Worm (Caenorhabditis elegans) whole organism, young adult: ENCODE data around the gene fipr-2.

Source experiments
- F55B11.4 ChIP-seq: sonication (generic microtip); optimal IDR thresholded peaks from 2 replicates; lab custom pipeline; 2016; ENCODE audit warnings: missing compliant biosample characterization, missing genetic modification characterization, borderline replicate concordance; ENCODE audit not compliant: insufficient read depth
- F57A8.1 ChIP-seq: fragments of 200-800 bp; sonication (Bioruptor generic); optimal IDR thresholded peaks from 2 replicates; lab custom pipeline; 2018; ENCODE audit warnings: mild to moderate bottlenecking, missing genetic modification characterization, moderate library complexity, missing compliant biosample characterization
- K12H6.12 ChIP-seq: fragments of 200-800 bp; sonication (Bioruptor generic); optimal IDR thresholded peaks from 2 replicates; lab custom pipeline; 2018; ENCODE audit warnings: mild to moderate bottlenecking, missing genetic modification characterization, missing compliant biosample characterization
- T07F8.4 ChIP-seq: sonication (generic microtip); optimal IDR thresholded peaks from 2 replicates; lab custom pipeline; 2016; ENCODE audit warnings: mild to moderate bottlenecking, missing genetic modification characterization, moderate library complexity, missing compliant biosample characterization
- Y67H2A.10 ChIP-seq: fragments of 200-800 bp; sonication (Bioruptor generic); conservative IDR thresholded peaks from 2 replicates; pipeline ENCODE4 v1.3.6; 2022; ENCODE audit warnings: missing genetic modification reagents, missing genetic modification characterization, missing compliant biosample characterization
- akir-1 ChIP-seq: fragments of 200-800 bp; sonication (Bioruptor generic); optimal IDR thresholded peaks from 2 replicates; lab custom pipeline; 2018; ENCODE audit warnings: mild to moderate bottlenecking, missing genetic modification characterization, moderate library complexity, missing compliant biosample characterization
- ama-1 ChIP-seq, 3 experiments: fragments of 150-350 bp in 1 of 3; sonication (generic microtip) in 2 of 3; optimal IDR thresholded peaks; 2 replicates each; lab custom pipeline; 2014 to 2018; ENCODE audit warnings: missing biosample characterization in 2 of 3, missing genetic modification characterization in 2 of 3, missing genetic modification reagents in 2 of 3
- aptf-3 ChIP-seq: fragments of 200-800 bp; sonication (Bioruptor generic); IDR thresholded peaks from 2 replicates; pipeline ENCODE4 v1.3.6; 2022; ENCODE audit warnings: missing genetic modification characterization, missing compliant biosample characterization
- attf-3 ChIP-seq: fragments of 200-800 bp; sonication (Bioruptor generic); conservative IDR thresholded peaks from 2 replicates; pipeline ENCODE4 v1.3.6; 2022; ENCODE audit warnings: missing genetic modification reagents, missing genetic modification characterization, missing compliant biosample characterization
- bed-1 ChIP-seq: fragments of 200-800 bp; sonication (Bioruptor generic); IDR thresholded peaks from 2 replicates; pipeline ENCODE4 v1.3.6; 2022; ENCODE audit warnings: missing genetic modification reagents, missing genetic modification characterization, missing compliant biosample characterization
- ccch-3 ChIP-seq: fragments of 200-800 bp; sonication (Bioruptor generic); optimal IDR thresholded peaks from 2 replicates; lab custom pipeline; 2018; ENCODE audit warnings: mild to moderate bottlenecking, missing genetic modification characterization, missing compliant biosample characterization
- ceh-91 ChIP-seq: fragments of 200-800 bp; sonication (Bioruptor generic); IDR thresholded peaks from 2 replicates; pipeline ENCODE4 v1.3.6; 2022; ENCODE audit warnings: missing genetic modification reagents, missing genetic modification characterization, missing compliant biosample characterization
- chd-7 ChIP-seq: sonication (generic microtip); optimal IDR thresholded peaks from 2 replicates; lab custom pipeline; 2016; ENCODE audit warnings: mild to moderate bottlenecking, missing genetic modification characterization, moderate library complexity, missing compliant biosample characterization
- die-1 ChIP-seq: sonication (generic microtip); optimal IDR thresholded peaks from 2 replicates; lab custom pipeline; 2016; ENCODE audit warnings: missing genotype, mild to moderate bottlenecking, missing genetic modification characterization, missing compliant biosample characterization
- dox-1 ChIP-seq: fragments of 200-800 bp; sonication (Bioruptor generic); IDR thresholded peaks from 2 replicates; pipeline ENCODE4 v1.3.6; 2022; ENCODE audit warnings: missing genetic modification reagents, missing genetic modification characterization, missing compliant biosample characterization
- dpl-1 ChIP-seq: fragments of 150-350 bp; optimal IDR thresholded peaks from 2 replicates; lab custom pipeline; 2014; ENCODE audit warnings: missing biosample characterization, missing genetic modification reagents, missing genetic modification characterization
- egl-18 ChIP-seq: fragments of 200-800 bp; sonication (Bioruptor generic); IDR thresholded peaks from 2 replicates; pipeline ENCODE4 v1.3.6; 2022; ENCODE audit warnings: missing genetic modification reagents, missing genetic modification characterization, missing compliant biosample characterization
- egrh-3 ChIP-seq: fragments of 200-800 bp; sonication (Bioruptor generic); IDR thresholded peaks from 2 replicates; pipeline ENCODE4 v1.3.6; 2022; ENCODE audit warnings: missing genetic modification reagents, missing genetic modification characterization, missing compliant biosample characterization
- hlh-26 ChIP-seq: fragments of 200-800 bp; sonication (Bioruptor generic); conservative IDR thresholded peaks from 2 replicates; pipeline ENCODE4 v1.3.6; 2022; ENCODE audit warnings: missing genetic modification reagents, missing genetic modification characterization, missing compliant biosample characterization
- hmg-20 ChIP-seq: fragments of 200-800 bp; sonication (Bioruptor generic); IDR thresholded peaks from 2 replicates; pipeline ENCODE4 v1.3.6; 2022; ENCODE audit warnings: missing genetic modification reagents, missing genetic modification characterization, missing compliant biosample characterization
- let-607 ChIP-seq, 2 experiments: fragments of 200-800 bp in 1 of 2; sonication (Bioruptor generic) in 1 of 2; sonication (generic microtip) in 1 of 2; optimal IDR thresholded peaks; 2 replicates each; lab custom pipeline; 2016 to 2018; ENCODE audit warnings: mild to moderate bottlenecking in 2 of 2, missing compliant biosample characterization in 2 of 2, missing genetic modification characterization in 2 of 2, moderate library complexity in 2 of 2, missing genotype in 1 of 2
- mel-28 ChIP-seq: sonication (generic microtip); optimal IDR thresholded peaks from 2 replicates; lab custom pipeline; 2016; ENCODE audit warnings: borderline replicate concordance, mild to moderate bottlenecking, missing genetic modification characterization, missing compliant biosample characterization
- nfya-2 ChIP-seq: fragments of 200-800 bp; sonication (Bioruptor generic); IDR thresholded peaks from 2 replicates; pipeline ENCODE4 v1.3.6; 2022; ENCODE audit warnings: missing genetic modification reagents, missing genetic modification characterization, missing compliant biosample characterization
- nhr-179 ChIP-seq: sonication (generic microtip); optimal IDR thresholded peaks from 2 replicates; lab custom pipeline; 2016; ENCODE audit warnings: mild to moderate bottlenecking, missing genetic modification characterization, missing compliant biosample characterization
- nhr-27 ChIP-seq: fragments of 200-800 bp; sonication (Bioruptor generic); optimal IDR thresholded peaks from 2 replicates; lab custom pipeline; 2018; ENCODE audit warnings: mild to moderate bottlenecking, missing genetic modification characterization, moderate library complexity, missing compliant biosample characterization
- nhr-90 ChIP-seq: sonication (generic microtip); optimal IDR thresholded peaks from 2 replicates; lab custom pipeline; 2016; ENCODE audit warnings: missing genotype, mild to moderate bottlenecking, missing genetic modification characterization, missing compliant biosample characterization
- rec-8 ChIP-seq, 2 experiments: sonication (generic microtip); optimal IDR thresholded peaks; 2 replicates each; lab custom pipeline; 2016; ENCODE audit warnings: mild to moderate bottlenecking in 2 of 2, missing genetic modification characterization in 2 of 2, missing genetic modification reagents in 2 of 2, missing genotype in 2 of 2, missing biosample characterization in 1 of 2, missing compliant biosample characterization in 1 of 2, moderate library complexity in 1 of 2
- rpc-1 ChIP-seq, 2 experiments: fragments of 150-350 bp in 1 of 2; sonication (generic microtip) in 1 of 2; optimal IDR thresholded peaks; 2 replicates each; lab custom pipeline; 2014 to 2018; ENCODE audit warnings: missing biosample characterization in 1 of 2, missing genetic modification characterization in 1 of 2, missing genetic modification reagents in 1 of 2, missing genotype in 1 of 2
- sdz-38 ChIP-seq: sonication (generic microtip); optimal IDR thresholded peaks from 2 replicates; lab custom pipeline; 2016; ENCODE audit warnings: missing genotype, missing genetic modification characterization, missing compliant biosample characterization
- sea-2 ChIP-seq: fragments of 200-800 bp; sonication (Bioruptor generic); IDR thresholded peaks from 2 replicates; pipeline ENCODE4 v1.3.6; 2022; ENCODE audit warnings: missing genetic modification characterization, missing compliant biosample characterization
- somi-1 ChIP-seq: fragments of 200-800 bp; sonication (Bioruptor generic); optimal IDR thresholded peaks from 2 replicates; lab custom pipeline; 2018; ENCODE audit warnings: mild to moderate bottlenecking, missing genetic modification characterization, missing compliant biosample characterization
- unc-130 ChIP-seq: sonication (generic microtip); optimal IDR thresholded peaks from 2 replicates; lab custom pipeline; 2016; ENCODE audit warnings: missing genetic modification reagents, missing genetic modification characterization, missing compliant biosample characterization
- unc-62 ChIP-seq: fragments of 150-350 bp; optimal IDR thresholded peaks from 2 replicates; lab custom pipeline; 2014; ENCODE audit warnings: missing biosample characterization, missing genetic modification reagents, missing genetic modification characterization
- xnd-1 ChIP-seq: sonication (generic microtip); optimal IDR thresholded peaks from 2 replicates; lab custom pipeline; 2016; ENCODE audit warnings: missing genotype, missing genetic modification reagents, missing genetic modification characterization, missing compliant biosample characterization
- ztf-26 ChIP-seq: sonication (generic microtip); optimal IDR thresholded peaks from 2 replicates; lab custom pipeline; 2017; ENCODE audit warnings: missing genetic modification characterization, missing compliant biosample characterization
- ztf-28 ChIP-seq: fragments of 200-800 bp; sonication (Bioruptor generic); IDR thresholded peaks from 2 replicates; pipeline ENCODE4 v1.3.6; 2022; ENCODE audit warnings: missing genetic modification reagents, missing genetic modification characterization, missing compliant biosample characterization
- ztf-6 ChIP-seq: fragments of 200-800 bp; sonication (Bioruptor generic); IDR thresholded peaks from 2 replicates; pipeline ENCODE4 v1.3.6; 2022; ENCODE audit warnings: missing genetic modification reagents, missing genetic modification characterization, missing compliant biosample characterization

Gene fipr-2

DNA sequence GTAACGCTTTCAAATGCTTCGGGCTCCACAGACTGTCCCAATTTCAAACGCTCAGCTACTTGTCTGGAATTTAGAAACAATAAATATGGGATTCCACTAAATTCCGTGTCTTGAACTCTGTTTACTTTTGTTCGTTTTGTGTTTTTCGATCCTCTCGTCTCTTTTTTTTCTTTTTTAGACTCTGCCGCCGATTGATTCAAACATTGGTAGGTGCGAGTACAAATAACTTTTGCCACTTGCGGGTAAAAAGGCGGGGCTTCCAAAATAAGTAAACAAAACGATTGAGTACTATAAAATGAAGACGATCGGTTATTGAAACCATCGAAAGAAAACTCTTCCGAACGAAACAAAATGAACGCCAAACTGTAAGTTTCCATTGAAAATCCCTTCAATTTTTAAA lies at the start of gene fipr-2:
Gene fipr-2 (plus strand): TSS at position 245 of the 400 bp plus-strand sequence.
- no peak for TF ChIP-seq ztf-26
- no peak for TF ChIP-seq hlh-26 (GFP tag; lab: Robert Waterston, UW)
- TF ChIP-seq let-607 (tag; optimal IDR thresholded peaks at IDR 0.05; lab: Kevin White, UChicago): no peak
- no peak for TF ChIP-seq ccch-3 (GFP tag; lab: Kevin White, UChicago)
- no peak for TF ChIP-seq nhr-179 (tag; lab: Kevin White, UChicago)
- no peak for TF ChIP-seq ztf-6 (GFP tag; lab: Robert Waterston, UW)
- no peak for TF ChIP-seq sdz-38 (tag; lab: Kevin White, UChicago)
- no peak for TF ChIP-seq mel-28
- TF ChIP-seq ceh-91 (GFP tag; lab: Robert Waterston, UW): no peak
- no peak for TF ChIP-seq unc-62 (GFP tag; lab: Kevin White, UChicago)
- no peak for TF ChIP-seq unc-130
- no peak for TF ChIP-seq nfya-2 (GFP tag; lab: Robert Waterston, UW)
- TF ChIP-seq dox-1: no peak
- TF ChIP-seq somi-1 (GFP tag; lab: Kevin White, UChicago): no peak
- no peak for TF ChIP-seq nhr-27 (tag; lab: Kevin White, UChicago)
- no peak for TF ChIP-seq dpl-1 (GFP tag; lab: Kevin White, UChicago)
- TF ChIP-seq attf-3: no peak
- TF ChIP-seq hmg-20 (GFP tag; lab: Robert Waterston, UW): no peak
- no peak for TF ChIP-seq K12H6.12 (tag; lab: Kevin White, UChicago)
- TF ChIP-seq aptf-3 (GFP tag; lab: Robert Waterston, UW): no peak

- TF ChIP-seq nhr-90 (tag; lab: Kevin White, UChicago) (no peak), T07F8.4 (no peak), ama-1 (optimal IDR thresholded peaks at IDR 0.05; lab: Kevin White, UChicago) (no peak), ama-1 (GFP tag; optimal IDR thresholded peaks at IDR 0.05; lab: Kevin White, UChicago) (no peak), xnd-1 (no peak), F55B11.4 (tag; lab: Kevin White, UChicago) (no peak), rpc-1 (optimal IDR thresholded peaks at IDR 0.05; lab: Kevin White, UChicago) (no peak), rpc-1 (tag; optimal IDR thresholded peaks at IDR 0.05; lab: Kevin White, UChicago) (no peak), K12H6.12 (tag; lab: Kevin White, UChicago) (no peak), bed-1 (GFP tag; lab: Robert Waterston, UW) (no peak), chd-7 (no peak), sea-2 (GFP tag; lab: Robert Waterston, UW) (no peak), egrh-3 (GFP tag; lab: Robert Waterston, UW) (no peak), akir-1 (GFP tag; lab: Kevin White, UChicago) (no peak), F57A8.1 (GFP tag; lab: Kevin White, UChicago) (no peak), egl-18 (GFP tag; lab: Robert Waterston, UW) (no peak)
Observed at ce11 chrV:12316076-12316475, 49.1 kb upstream of the fipr-2 start.

ce11 chrV:12317080-12317479 lies 48.1 kb upstream of the fipr-2 start, which contains the start of gene R04F11.3:
Gene R04F11.3 (minus strand): TSS chrV:12317180.
- TF ChIP-seq ztf-28 (GFP tag; lab: Robert Waterston, UW): no peak
- TF ChIP-seq Y67H2A.10 (GFP tag; lab: Robert Waterston, UW): no peak
- TF ChIP-seq rec-8 (tag; optimal IDR thresholded peaks at IDR 0.05; lab: Kevin White, UChicago): no peak
- no peak for TF ChIP-seq nfya-2 (GFP tag; lab: Robert Waterston, UW)
- TF ChIP-seq chd-7: no peak
- no peak for TF ChIP-seq die-1 (tag; lab: Kevin White, UChicago)
